Worm (Caenorhabditis elegans): ENCODE results near the gene odr-2.

The odr-2 gene

DNA sequence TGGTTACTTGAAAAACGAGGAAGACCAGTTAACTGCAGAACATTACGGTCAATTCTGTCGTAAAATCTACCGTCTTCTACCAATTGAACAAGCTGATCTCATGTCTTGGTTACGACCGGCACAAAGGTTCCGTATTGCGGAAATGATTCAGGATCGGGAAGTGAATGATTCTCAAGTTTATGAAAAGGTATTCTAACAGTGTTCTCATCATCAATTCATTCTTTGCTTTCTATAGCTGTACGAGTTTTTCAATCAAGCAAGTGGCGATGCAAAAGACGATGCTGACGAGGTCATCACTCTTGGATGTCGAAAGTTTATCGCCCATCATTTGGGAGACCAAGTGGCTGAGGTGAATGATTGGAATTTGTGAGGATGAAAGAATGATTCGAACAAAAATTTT, 16.0 kb upstream of the odr-2 start:
- no peak for TF ChIP-seq tbx-37 (GFP tag; conservative IDR thresholded peaks at IDR 0.05)
- no peak for TF ChIP-seq ets-7 (tag; optimal IDR thresholded peaks at IDR 0.05)
- no peak for TF ChIP-seq F13C5.2 (tag; optimal IDR thresholded peaks at IDR 0.05)
- TF ChIP-seq pes-1 (GFP tag; IDR thresholded peaks at IDR 0.05), result no peak

DNA sequence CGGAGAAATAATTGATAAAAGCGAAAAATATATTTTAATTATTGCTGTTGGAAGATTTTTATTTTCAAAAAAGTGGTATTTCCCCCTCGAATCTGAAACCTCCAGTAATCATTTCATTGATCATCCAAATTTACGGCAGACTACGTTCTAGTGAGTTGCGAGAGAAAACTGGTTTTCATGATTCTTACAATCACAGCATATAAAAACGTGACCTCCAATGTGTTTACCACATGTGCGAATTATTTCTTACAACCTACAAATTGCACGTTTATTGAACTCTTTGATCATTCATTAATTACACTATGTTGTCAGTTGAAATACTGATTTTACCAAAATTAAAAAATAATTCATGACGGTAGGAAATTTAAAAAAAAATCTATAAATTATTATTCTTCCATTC, 14.1 kb upstream of the odr-2 start:
- no peak for TF ChIP-seq tra-4 (tag; optimal IDR thresholded peaks at IDR 0.05)

- TF ChIP-seq tbx-37 (GFP tag; conservative IDR thresholded peaks at IDR 0.05), result no peak
- TF ChIP-seq ets-7 (tag; optimal IDR thresholded peaks at IDR 0.05), result no peak
Observed at ce11 chrV:7091287-7091686, 12.1 kb upstream of the odr-2 start, which contains the start of gene nhr-286. nhr-286 (minus strand) TSS chrV:7091610.

- TF ChIP-seq tbx-11 (GFP tag; IDR thresholded peaks at IDR 0.05) (no peak), scrt-1 (GFP tag; IDR thresholded peaks at IDR 0.05) (no peak), tra-4 (tag; optimal IDR thresholded peaks at IDR 0.05) (no peak)
Observed at ce11 chrV:7093720-7094401, 9.5 kb upstream of the odr-2 start, which contains the start of gene nhr-135. nhr-135 (minus strand) TSS chrV:7093770.

- no peak for TF ChIP-seq F13C5.2 (tag; optimal IDR thresholded peaks at IDR 0.05)
- TF ChIP-seq tbx-11 (GFP tag; IDR thresholded peaks at IDR 0.05), result no peak
- TF ChIP-seq aly-1 (tag; optimal IDR thresholded peaks at IDR 0.05), result no peak
- TF ChIP-seq sea-1 (GFP tag; conservative IDR thresholded peaks at IDR 0.05), result no peak
- no peak for TF ChIP-seq ceh-13 (GFP tag; optimal IDR thresholded peaks at IDR 0.05)
- no peak for TF ChIP-seq tra-4 (tag; optimal IDR thresholded peaks at IDR 0.05)
- TF ChIP-seq flt-1 (GFP tag; IDR thresholded peaks at IDR 0.05), result no peak
Observed at ce11 chrV:7095254-7095990, 7.9 kb upstream of the odr-2 start.

- TF ChIP-seq hmbx-1 (tag; optimal IDR thresholded peaks at IDR 0.05) (no peak), ceh-36 (tag; optimal IDR thresholded peaks at IDR 0.05) (no peak), F13C5.2 (tag; optimal IDR thresholded peaks at IDR 0.05) (no peak), hmg-4 (GFP tag; optimal IDR thresholded peaks at IDR 0.05) (no peak), ets-7 (tag; optimal IDR thresholded peaks at IDR 0.05) (no peak), flt-1 (GFP tag; IDR thresholded peaks at IDR 0.05) (no peak), hnd-1 (tag; optimal IDR thresholded peaks at IDR 0.05) (no peak)
Observed at ce11 chrV:7096129-7096730, 7.1 kb upstream of the odr-2 start.

DNA sequence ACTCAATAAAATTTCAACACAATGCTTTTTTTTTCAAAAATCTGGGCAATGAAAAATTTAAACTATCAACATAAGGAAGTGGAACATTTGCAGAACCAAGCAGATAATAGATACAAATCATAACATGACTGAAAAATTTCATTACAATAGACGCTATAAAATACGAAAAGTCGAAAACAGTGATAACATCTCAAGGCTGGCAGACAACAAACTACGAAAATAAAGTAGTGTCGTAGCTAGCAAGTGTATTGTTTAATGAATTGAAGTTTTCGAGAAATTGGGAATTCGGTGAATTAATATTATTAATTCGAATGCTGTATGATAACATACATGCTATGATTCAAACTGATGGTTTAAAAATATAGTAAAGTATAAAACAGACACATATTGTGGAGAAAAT, 6.5 kb upstream of the odr-2 start:
- TF ChIP-seq aly-1 (tag; optimal IDR thresholded peaks at IDR 0.05) (no peak), hmbx-1 (tag; optimal IDR thresholded peaks at IDR 0.05) (no peak), ceh-13 (GFP tag; optimal IDR thresholded peaks at IDR 0.05) (no peak), ets-7 (tag; optimal IDR thresholded peaks at IDR 0.05) (no peak), B0310.2 (tag; optimal IDR thresholded peaks at IDR 0.05) (no peak), scrt-1 (GFP tag; IDR thresholded peaks at IDR 0.05) (no peak)

DNA sequence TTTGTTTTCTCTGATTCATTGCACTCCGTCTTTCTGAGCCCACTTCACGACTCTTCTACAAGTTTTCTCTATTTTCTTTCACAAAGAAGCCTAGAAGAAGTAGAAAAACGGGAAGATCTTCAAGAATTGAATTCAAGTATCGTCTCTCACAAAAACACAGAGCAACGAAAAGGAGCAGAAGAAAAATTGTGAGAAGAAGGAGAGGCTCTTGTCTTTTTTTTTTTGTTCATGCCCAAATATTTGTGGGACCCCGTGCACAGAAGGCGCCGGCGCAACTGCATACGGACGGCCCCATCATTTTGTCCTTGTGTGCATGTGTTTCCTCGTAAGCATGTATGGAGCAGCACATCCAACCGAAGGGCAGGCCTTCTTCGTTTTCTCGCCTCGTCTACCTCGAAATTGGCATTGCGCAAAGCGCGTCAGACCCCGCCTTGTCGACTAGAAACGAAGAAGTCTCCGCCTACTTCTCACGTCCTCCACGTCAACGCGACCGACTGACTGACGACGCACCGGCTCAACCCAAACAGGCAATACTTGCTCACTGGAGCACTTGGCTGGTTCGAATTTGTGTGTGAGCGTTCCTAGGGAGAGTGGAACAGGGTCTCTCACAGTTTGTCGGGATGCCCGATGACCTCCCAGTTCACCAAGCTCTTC, 3.3 kb downstream of the odr-2 start:
- TF ChIP-seq pes-1 (GFP tag; IDR thresholded peaks at IDR 0.05) (no peak), flt-1 (GFP tag; IDR thresholded peaks at IDR 0.05) (no peak), B0310.2 (tag; optimal IDR thresholded peaks at IDR 0.05) (no peak), ceh-36 (tag; optimal IDR thresholded peaks at IDR 0.05) (no peak), tra-4 (tag; optimal IDR thresholded peaks at IDR 0.05) (no peak), hmg-4 (GFP tag; optimal IDR thresholded peaks at IDR 0.05) (no peak), ama-1 (optimal IDR thresholded peaks at IDR 0.05) (no peak), scrt-1 (GFP tag; IDR thresholded peaks at IDR 0.05) (no peak), hmbx-1 (tag; optimal IDR thresholded peaks at IDR 0.05) (no peak), F13C5.2 (tag; optimal IDR thresholded peaks at IDR 0.05) (no peak), hnd-1 (tag; optimal IDR thresholded peaks at IDR 0.05) (no peak), tbx-37 (GFP tag; conservative IDR thresholded peaks at IDR 0.05) (no peak), ets-7 (tag; optimal IDR thresholded peaks at IDR 0.05) (no peak), tbx-11 (GFP tag; IDR thresholded peaks at IDR 0.05) (no peak), ceh-13 (GFP tag; optimal IDR thresholded peaks at IDR 0.05) (no peak), sea-1 (GFP tag; conservative IDR thresholded peaks at IDR 0.05) (no peak), aly-1 (tag; optimal IDR thresholded peaks at IDR 0.05) (no peak)

Data from whole organism, early embryonic.